Worm (Caenorhabditis elegans) whole organism, mixed stage, embryonic: ENCODE data around the gene cyp-13B1.
A peak's percentile ranks its signal among the peaks of the same experiment; 100 is the strongest.

Experiments used
- M03D4.4 ChIP-seq: sonication (generic microtip); optimal IDR thresholded peaks from 2 replicates; lab custom pipeline; 2017; ENCODE audit warnings: mild to moderate bottlenecking, missing genetic modification characterization, missing compliant biosample characterization
- bed-3 ChIP-seq: fragments of 200-800 bp; sonication (Bioruptor generic); optimal IDR thresholded peaks from 3 replicates; lab custom pipeline; 2018; ENCODE audit warnings: mild to moderate bottlenecking, missing genetic modification characterization, moderate library complexity, missing compliant biosample characterization
- blmp-1 ChIP-seq: fragments of 150-350 bp; optimal IDR thresholded peaks from 2 replicates; lab custom pipeline; 2014; ENCODE audit warnings: missing biosample characterization, missing genetic modification characterization
- ceh-39 ChIP-seq: fragments of 150-350 bp; optimal IDR thresholded peaks from 2 replicates; lab custom pipeline; 2014; ENCODE audit warnings: missing biosample characterization, missing genetic modification characterization
- ceh-43 ChIP-seq: fragments of 200-800 bp; sonication (Bioruptor generic); optimal IDR thresholded peaks from 2 replicates; lab custom pipeline; 2018; ENCODE audit warnings: mild to moderate bottlenecking, missing genetic modification characterization, moderate library complexity, missing compliant biosample characterization
- ces-1 ChIP-seq: fragments of 150-350 bp; optimal IDR thresholded peaks from 2 replicates; lab custom pipeline; 2014; ENCODE audit warnings: missing biosample characterization, missing genetic modification reagents, missing genetic modification characterization
- cnd-1 ChIP-seq: fragments of 200-800 bp; sonication (Bioruptor generic); optimal IDR thresholded peaks from 2 replicates; lab custom pipeline; 2018; ENCODE audit warnings: mild to moderate bottlenecking, missing genetic modification characterization, missing compliant biosample characterization
- drap-1 ChIP-seq: fragments of 200-800 bp; sonication (Bioruptor generic); optimal IDR thresholded peaks from 3 replicates; lab custom pipeline; 2018; ENCODE audit warnings: mild to moderate bottlenecking, missing genetic modification characterization, missing compliant biosample characterization
- elt-1 ChIP-seq: sonication (generic microtip); optimal IDR thresholded peaks from 2 replicates; lab custom pipeline; 2017; ENCODE audit warnings: missing genetic modification characterization, mild to moderate bottlenecking, missing compliant biosample characterization, antibody characterized with exemption, moderate library complexity, borderline replicate concordance; ENCODE audit not compliant: insufficient read depth
- elt-3 ChIP-seq: fragments of 150-350 bp; optimal IDR thresholded peaks from 2 replicates; lab custom pipeline; 2014; ENCODE audit warnings: missing biosample characterization, missing genetic modification characterization
- flh-1 ChIP-seq: fragments of 200-800 bp; sonication (Bioruptor generic); optimal IDR thresholded peaks from 2 replicates; lab custom pipeline; 2018; ENCODE audit warnings: mild to moderate bottlenecking, missing genetic modification characterization, moderate library complexity, missing compliant biosample characterization
- ham-2 ChIP-seq: fragments of 200-800 bp; sonication (Bioruptor generic); optimal IDR thresholded peaks from 2 replicates; lab custom pipeline; 2018; ENCODE audit warnings: mild to moderate bottlenecking, missing genetic modification characterization, missing compliant biosample characterization
- hlh-1 ChIP-seq: fragments of 150-350 bp; optimal IDR thresholded peaks from 2 replicates; lab custom pipeline; 2014; ENCODE audit warnings: missing biosample characterization, missing genetic modification reagents, missing genetic modification characterization
- lin-32 ChIP-seq: fragments of 200-800 bp; sonication (Bioruptor generic); optimal IDR thresholded peaks from 2 replicates; lab custom pipeline; 2018; ENCODE audit warnings: mild to moderate bottlenecking, missing genetic modification characterization, missing compliant biosample characterization
- mab-5 ChIP-seq: fragments of 150-350 bp; optimal IDR thresholded peaks from 2 replicates; lab custom pipeline; 2014; ENCODE audit warnings: missing biosample characterization, missing genetic modification characterization
- mep-1 ChIP-seq: fragments of 150-350 bp; optimal IDR thresholded peaks from 2 replicates; lab custom pipeline; 2017; ENCODE audit warnings: missing biosample characterization, missing genetic modification reagents, missing genetic modification characterization, inconsistent platforms
- mls-2 ChIP-seq: sonication (generic microtip); optimal IDR thresholded peaks from 2 replicates; lab custom pipeline; 2016; ENCODE audit warnings: mild to moderate bottlenecking, missing genetic modification characterization, moderate library complexity, missing compliant biosample characterization
- nhr-12 ChIP-seq: fragments of 150-350 bp; optimal IDR thresholded peaks from 2 replicates; lab custom pipeline; 2014; ENCODE audit warnings: missing biosample characterization, missing genetic modification characterization
- nhr-2 ChIP-seq: fragments of 150-350 bp; optimal IDR thresholded peaks from 2 replicates; lab custom pipeline; 2014; ENCODE audit warnings: missing biosample characterization, missing genetic modification characterization
- nhr-237 ChIP-seq: fragments of 150-350 bp; optimal IDR thresholded peaks from 2 replicates; lab custom pipeline; 2014; ENCODE audit warnings: missing biosample characterization, missing genetic modification characterization
- nhr-28 ChIP-seq: fragments of 150-350 bp; optimal IDR thresholded peaks from 2 replicates; lab custom pipeline; 2014; ENCODE audit warnings: missing biosample characterization, missing genetic modification characterization
- nhr-76 ChIP-seq: sonication (generic microtip); optimal IDR thresholded peaks from 2 replicates; lab custom pipeline; 2017; ENCODE audit warnings: missing biosample characterization, missing genetic modification characterization
- pha-4 ChIP-seq: fragments of 150-350 bp; optimal IDR thresholded peaks from 2 replicates; lab custom pipeline; 2018; ENCODE audit warnings: missing biosample characterization, missing genetic modification reagents, missing genetic modification characterization
- sem-2 ChIP-seq: fragments of 200-800 bp; sonication (Bioruptor generic); optimal IDR thresholded peaks from 2 replicates; lab custom pipeline; 2018; ENCODE audit warnings: mild to moderate bottlenecking, missing genetic modification characterization, missing compliant biosample characterization
- snpc-4 ChIP-seq: fragments of 150-350 bp; optimal IDR thresholded peaks from 2 replicates; lab custom pipeline; 2014; ENCODE audit warnings: missing biosample characterization, missing genetic modification characterization
- sptf-1 ChIP-seq: sonication (generic microtip); optimal IDR thresholded peaks from 2 replicates; lab custom pipeline; 2017; ENCODE audit warnings: mild to moderate bottlenecking, missing genetic modification characterization, moderate library complexity, missing compliant biosample characterization
- tbx-8 ChIP-seq: fragments of 200-800 bp; sonication (Bioruptor generic); optimal IDR thresholded peaks from 2 replicates; lab custom pipeline; 2018; ENCODE audit warnings: mild to moderate bottlenecking, missing genetic modification characterization, moderate library complexity, missing compliant biosample characterization
- unc-120 ChIP-seq: sonication (generic microtip); optimal IDR thresholded peaks from 2 replicates; lab custom pipeline; 2017; ENCODE audit warnings: missing genetic modification characterization, missing compliant biosample characterization; ENCODE audit not compliant: poor library complexity, severe bottlenecking
- unc-39 ChIP-seq: fragments of 150-350 bp; optimal IDR thresholded peaks from 2 replicates; lab custom pipeline; 2014; ENCODE audit warnings: missing biosample characterization, missing genetic modification characterization
- unc-62 ChIP-seq: fragments of 150-350 bp; optimal IDR thresholded peaks from 2 replicates; lab custom pipeline; 2014; ENCODE audit warnings: missing biosample characterization, missing genetic modification reagents, missing genetic modification characterization
- zip-8 ChIP-seq: fragments of 150-350 bp; optimal IDR thresholded peaks from 2 replicates; lab custom pipeline; 2014; ENCODE audit warnings: missing biosample characterization, missing genetic modification characterization
- ztf-11 ChIP-seq: fragments of 150-350 bp; optimal IDR thresholded peaks from 2 replicates; lab custom pipeline; 2014; ENCODE audit warnings: missing biosample characterization, missing genetic modification characterization

cyp-13B1 gene

DNA sequence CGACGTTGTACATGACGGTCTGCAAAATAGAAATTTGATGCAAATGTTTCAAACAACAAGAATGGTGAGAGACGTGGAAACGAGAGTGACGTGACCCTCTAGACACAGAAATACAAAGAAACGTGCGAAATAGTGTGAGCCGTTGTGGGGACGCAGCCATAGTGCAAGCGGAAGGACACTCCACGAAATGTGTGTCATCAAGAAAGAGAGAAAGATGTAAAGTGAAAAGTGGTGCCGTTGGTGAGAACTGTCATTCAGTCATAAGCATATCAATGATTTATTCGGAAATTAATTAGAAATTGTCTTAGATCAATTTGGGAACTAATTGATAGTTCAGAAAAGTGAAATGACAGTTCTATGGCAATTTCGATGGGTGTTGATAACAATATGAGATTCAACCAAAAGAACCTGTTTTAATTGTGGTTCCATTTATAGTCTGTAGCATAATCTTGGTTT is 10.5 kb upstream of the cyp-13B1 start, which contains the start of gene C29F7.3:
C29F7.3 (minus strand) TSS at position 51 of the 456 bp plus-strand sequence.
- TF ChIP-seq mls-2 (tag; lab: Kevin White, UChicago) (no peak), sem-2 (GFP tag; lab: Kevin White, UChicago) (no peak), ztf-11 (tag; lab: Kevin White, UChicago) (no peak), ceh-39 (tag; lab: Kevin White, UChicago) (no peak), mep-1 (tag; lab: Kevin White, UChicago) (peak; percentile 15), pha-4 (no peak), nhr-237 (tag; lab: Kevin White, UChicago) (no peak), flh-1 (GFP tag; lab: Kevin White, UChicago) (no peak), lin-32 (GFP tag; lab: Kevin White, UChicago) (no peak), ham-2 (peak; percentile 28), drap-1 (GFP tag; lab: Kevin White, UChicago) (no peak), nhr-12 (tag; lab: Kevin White, UChicago) (no peak), zip-8 (tag; lab: Kevin White, UChicago) (no peak), unc-62 (GFP tag; lab: Kevin White, UChicago) (peak; percentile 70), unc-120 (tag; lab: Kevin White, UChicago) (no peak), ces-1 (GFP tag; lab: Kevin White, UChicago) (peak; percentile 26), unc-39 (no peak), hlh-1 (tag; lab: Kevin White, UChicago) (peak; percentile 12), tbx-8 (GFP tag; lab: Kevin White, UChicago) (no peak), blmp-1 (tag; lab: Kevin White, UChicago) (peak; percentile 21), nhr-76 (tag; lab: Kevin White, UChicago) (no peak)

DNA sequence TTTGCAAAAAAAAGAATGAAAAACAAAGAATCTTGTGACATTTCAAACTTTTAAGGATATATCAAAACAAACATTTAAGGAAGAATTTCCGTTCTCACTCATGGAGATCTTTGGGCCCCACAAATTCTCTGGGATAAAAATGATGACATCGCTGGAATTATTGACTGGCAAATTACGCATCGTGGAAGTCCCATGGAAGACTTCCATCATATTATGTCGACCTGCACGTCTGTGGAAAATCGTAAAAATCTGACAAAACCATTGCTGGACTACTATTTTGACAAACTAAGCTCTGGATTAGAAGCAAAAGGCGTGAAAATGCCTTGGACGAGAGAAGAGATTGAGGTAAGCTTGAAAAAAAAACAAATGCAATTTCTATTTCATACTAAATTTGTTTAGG is 8.0 kb upstream of the cyp-13B1 start:
- no peak for TF ChIP-seq ztf-11 (tag; lab: Kevin White, UChicago)
- no peak for TF ChIP-seq snpc-4
- TF ChIP-seq unc-39, result no peak
- TF ChIP-seq mls-2 (tag; lab: Kevin White, UChicago), result no peak
- TF ChIP-seq flh-1 (GFP tag; lab: Kevin White, UChicago), result no peak

DNA sequence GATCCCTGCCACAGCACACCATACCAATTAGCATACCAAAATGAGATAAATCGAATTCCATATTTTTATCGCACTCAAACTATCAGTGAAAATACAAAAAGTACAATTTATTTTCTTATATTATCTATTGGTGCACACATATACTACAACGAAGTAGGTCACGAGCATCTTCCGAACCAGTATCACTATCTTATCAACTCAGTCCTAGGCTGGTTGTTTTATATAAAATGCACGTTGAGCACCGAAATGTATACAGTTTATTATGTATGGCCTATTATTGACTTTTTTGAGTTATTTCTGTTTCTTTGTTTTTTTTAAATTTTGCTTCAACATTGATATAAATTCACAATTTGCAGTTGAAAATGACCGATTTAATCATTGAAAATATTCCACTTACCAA is 6.3 kb upstream of the cyp-13B1 start, which contains the start of gene C29F7.2:
C29F7.2 (plus strand) TSS at position 357 of the 400 bp plus-strand sequence.
- no peak for TF ChIP-seq zip-8 (tag; lab: Kevin White, UChicago)
- no peak for TF ChIP-seq ham-2
- TF ChIP-seq unc-62 (GFP tag; lab: Kevin White, UChicago), result no peak
- no peak for TF ChIP-seq ceh-39 (tag; lab: Kevin White, UChicago)
- no peak for TF ChIP-seq nhr-12 (tag; lab: Kevin White, UChicago)
- TF ChIP-seq sptf-1 (tag; lab: Kevin White, UChicago), result no peak
- TF ChIP-seq unc-120 (tag; lab: Kevin White, UChicago), result no peak
- no peak for TF ChIP-seq nhr-76 (tag; lab: Kevin White, UChicago)
- TF ChIP-seq mls-2 (tag; lab: Kevin White, UChicago), result no peak
- no peak for TF ChIP-seq blmp-1 (tag; lab: Kevin White, UChicago)
- no peak for TF ChIP-seq sem-2 (GFP tag; lab: Kevin White, UChicago)
- no peak for TF ChIP-seq bed-3 (GFP tag; lab: Kevin White, UChicago)
- TF ChIP-seq elt-1, result no peak
- no peak for TF ChIP-seq nhr-2 (tag; lab: Kevin White, UChicago)
- TF ChIP-seq nhr-237 (tag; lab: Kevin White, UChicago), result no peak
- TF ChIP-seq nhr-28 (tag; lab: Kevin White, UChicago), result no peak
- TF ChIP-seq ztf-11 (tag; lab: Kevin White, UChicago), result no peak
- TF ChIP-seq M03D4.4, result no peak

DNA sequence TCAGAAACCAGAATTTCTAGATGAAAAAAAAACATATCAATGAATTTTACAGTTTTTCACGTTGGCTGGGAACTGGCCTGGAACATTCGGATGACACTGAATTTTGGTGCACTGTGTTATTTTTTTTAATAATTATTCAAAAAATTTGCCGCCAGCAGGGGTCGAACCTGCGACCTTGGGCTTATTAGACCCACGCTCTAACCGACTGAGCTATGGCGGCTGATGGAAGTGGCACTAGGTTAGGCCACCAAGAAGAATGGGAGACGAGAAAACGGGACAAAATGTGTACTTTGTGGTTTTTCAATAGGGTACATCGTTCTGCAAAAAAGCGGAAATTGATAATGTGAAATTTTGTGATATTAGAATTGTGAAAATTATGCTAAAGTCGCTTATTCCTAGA is 5.5 kb upstream of the cyp-13B1 start:
- TF ChIP-seq nhr-237 (tag; lab: Kevin White, UChicago), result no peak
- no peak for TF ChIP-seq mep-1 (tag; lab: Kevin White, UChicago)
- peak; percentile 49 for TF ChIP-seq sem-2 (GFP tag; lab: Kevin White, UChicago)
- peak; percentile 79 for TF ChIP-seq sptf-1 (tag; lab: Kevin White, UChicago)
- peak; percentile 46 for TF ChIP-seq unc-120 (tag; lab: Kevin White, UChicago)
- no peak for TF ChIP-seq nhr-76 (tag; lab: Kevin White, UChicago)
- no peak for TF ChIP-seq lin-32 (GFP tag; lab: Kevin White, UChicago)
- TF ChIP-seq ces-1 (GFP tag; lab: Kevin White, UChicago), result no peak
- peak; percentile 5 for TF ChIP-seq ceh-43 (GFP tag; lab: Kevin White, UChicago)
- TF ChIP-seq M03D4.4, result peak; percentile 63
- peak; percentile 66 for TF ChIP-seq cnd-1
- TF ChIP-seq ham-2, result peak; percentile 45
- TF ChIP-seq elt-3 (tag; lab: Kevin White, UChicago), result no peak
- TF ChIP-seq hlh-1 (tag; lab: Kevin White, UChicago), result peak; percentile 6
- no peak for TF ChIP-seq blmp-1 (tag; lab: Kevin White, UChicago)
- TF ChIP-seq bed-3 (GFP tag; lab: Kevin White, UChicago), result peak; percentile 32
- TF ChIP-seq nhr-28 (tag; lab: Kevin White, UChicago), result no peak
- TF ChIP-seq mls-2 (tag; lab: Kevin White, UChicago), result peak; percentile 55
- no peak for TF ChIP-seq mab-5 (tag; lab: Kevin White, UChicago)
- peak; percentile 66 for TF ChIP-seq drap-1 (GFP tag; lab: Kevin White, UChicago)
